Worm (Caenorhabditis elegans): Measurements from ENCODE around the gene str-1.
A peak's percentile ranks its signal among the peaks of the same experiment; 100 is the strongest.

Gene str-1

DNA sequence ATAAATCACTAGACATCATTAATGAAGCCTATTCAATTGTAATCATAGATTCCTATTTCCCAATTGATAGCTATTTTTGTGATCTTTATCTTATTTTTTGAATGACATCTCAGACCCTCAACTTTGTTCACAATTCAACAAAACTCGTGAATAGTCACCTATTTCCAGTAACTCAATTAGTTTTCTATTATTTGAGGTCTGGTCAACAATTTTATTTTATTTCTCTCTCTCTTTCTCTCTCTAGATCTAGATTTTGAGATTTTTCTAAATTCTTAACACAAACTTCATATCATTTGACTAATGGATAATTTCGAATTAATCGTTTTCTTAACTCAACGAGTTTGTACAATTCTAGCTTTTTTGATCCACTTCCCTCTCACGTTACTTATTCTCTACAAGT, at the start of gene str-1:
str-1 (plus strand) TSS at position 301 of the 400 bp plus-strand sequence.
- no peak for TF ChIP-seq ztf-23 (GFP tag; IDR thresholded peaks at IDR 0.05)
- TF ChIP-seq flt-1 (GFP tag; IDR thresholded peaks at IDR 0.05), result no peak
- no peak for TF ChIP-seq ztf-29 (GFP tag; IDR thresholded peaks at IDR 0.05)
- TF ChIP-seq cog-1 (tag; optimal IDR thresholded peaks at IDR 0.05), result no peak
- TF ChIP-seq med-1 (GFP tag; optimal IDR thresholded peaks at IDR 0.05; ENCODE audit: insufficient read depth), result no peak
- no peak for TF ChIP-seq ref-1 (GFP tag; conservative IDR thresholded peaks at IDR 0.05)
- no peak for TF ChIP-seq T22C8.4 (GFP tag; IDR thresholded peaks at IDR 0.05)
- TF ChIP-seq tab-1 (GFP tag; IDR thresholded peaks at IDR 0.05), result no peak
- TF ChIP-seq klf-2 (GFP tag; conservative IDR thresholded peaks at IDR 0.05), result no peak

- TF ChIP-seq ztf-23 (GFP tag; IDR thresholded peaks at IDR 0.05), result no peak
- no peak for TF ChIP-seq ref-1 (GFP tag; conservative IDR thresholded peaks at IDR 0.05)
Observed at ce11 chrIV:7131780-7132179, 41.8 kb upstream of the str-1 start, which contains the start of gene grsp-3. Gene grsp-3 (minus strand): TSS chrIV:7131928.

- TF ChIP-seq ztf-29 (GFP tag; IDR thresholded peaks at IDR 0.05) (no peak), ref-1 (GFP tag; conservative IDR thresholded peaks at IDR 0.05) (no peak), ztf-23 (GFP tag; IDR thresholded peaks at IDR 0.05) (no peak), flt-1 (GFP tag; IDR thresholded peaks at IDR 0.05) (no peak), klf-2 (GFP tag; conservative IDR thresholded peaks at IDR 0.05) (no peak), T22C8.4 (GFP tag; IDR thresholded peaks at IDR 0.05) (peak; percentile 42; the same call in 1 of the 2 replicates), tab-1 (GFP tag; IDR thresholded peaks at IDR 0.05) (no peak)
Observed at ce11 chrIV:7133140-7133539, 40.4 kb upstream of the str-1 start, which contains the start of gene cyn-12. Gene cyn-12 (minus strand): TSS chrIV:7133217.

DNA sequence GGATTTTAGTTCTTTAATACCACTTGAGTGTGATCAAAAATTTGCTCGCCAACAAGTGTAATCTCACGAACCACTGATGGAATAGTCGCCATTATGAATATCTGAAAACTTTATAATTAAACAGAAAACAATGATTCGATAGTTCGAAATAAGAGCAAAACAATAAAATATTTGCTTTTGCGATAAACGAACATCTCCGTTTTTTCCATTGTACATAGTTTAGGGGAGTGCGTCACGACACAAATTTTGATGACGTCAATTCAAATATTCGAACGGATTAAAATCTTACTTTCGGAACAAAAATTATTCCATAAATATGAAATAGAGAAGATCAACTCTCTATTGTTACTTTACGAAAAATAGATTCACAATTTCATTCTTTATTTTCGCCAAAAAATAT, 39.6 kb upstream of the str-1 start, which contains the start of gene mutd-1:
mutd-1 (minus strand) TSS at position 101 of the 400 bp plus-strand sequence.
- no peak for TF ChIP-seq ztf-23 (GFP tag; IDR thresholded peaks at IDR 0.05)
- no peak for TF ChIP-seq ztf-29 (GFP tag; IDR thresholded peaks at IDR 0.05)
- no peak for TF ChIP-seq med-1 (GFP tag; optimal IDR thresholded peaks at IDR 0.05; ENCODE audit: insufficient read depth)
- no peak for TF ChIP-seq ref-1 (GFP tag; conservative IDR thresholded peaks at IDR 0.05)

DNA sequence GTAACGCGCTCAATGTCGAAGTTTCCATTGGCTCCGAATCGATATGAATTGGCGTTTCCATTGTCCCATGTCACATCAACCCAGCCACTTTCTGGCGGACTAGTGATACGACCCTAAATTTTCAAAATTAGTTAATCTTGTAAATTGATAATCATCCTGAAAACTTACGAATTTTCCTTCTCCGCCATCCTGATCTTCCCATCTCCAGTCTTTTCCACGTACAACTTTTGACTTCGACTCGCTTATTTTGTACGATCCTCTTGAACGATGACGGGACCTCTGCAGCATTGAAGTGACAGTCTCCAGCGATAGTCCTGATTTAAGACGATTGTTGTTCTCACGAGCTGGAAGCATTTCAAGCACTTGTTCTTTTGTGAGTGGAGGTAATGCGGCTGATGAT, 34.4 kb upstream of the str-1 start:
- TF ChIP-seq tab-1 (GFP tag; IDR thresholded peaks at IDR 0.05), result no peak
- no peak for TF ChIP-seq ztf-23 (GFP tag; IDR thresholded peaks at IDR 0.05)
- TF ChIP-seq ref-1 (GFP tag; conservative IDR thresholded peaks at IDR 0.05), result no peak
- no peak for TF ChIP-seq T22C8.4 (GFP tag; IDR thresholded peaks at IDR 0.05)
- no peak for TF ChIP-seq klf-2 (GFP tag; conservative IDR thresholded peaks at IDR 0.05)
- no peak for TF ChIP-seq cog-1 (tag; optimal IDR thresholded peaks at IDR 0.05)
- no peak for TF ChIP-seq med-1 (GFP tag; optimal IDR thresholded peaks at IDR 0.05; ENCODE audit: insufficient read depth)
- TF ChIP-seq flt-1 (GFP tag; IDR thresholded peaks at IDR 0.05), result no peak
- no peak for TF ChIP-seq ztf-29 (GFP tag; IDR thresholded peaks at IDR 0.05)

ce11 chrIV:7144670-7145257, 28.8 kb upstream of the str-1 start, which contains the start of gene hecd-1:
Gene hecd-1 (minus strand): TSS chrIV:7144720.
- no peak for TF ChIP-seq ztf-23 (GFP tag; IDR thresholded peaks at IDR 0.05)
- no peak for TF ChIP-seq tab-1 (GFP tag; IDR thresholded peaks at IDR 0.05)
- TF ChIP-seq ref-1 (GFP tag; conservative IDR thresholded peaks at IDR 0.05), result no peak
- TF ChIP-seq ztf-29 (GFP tag; IDR thresholded peaks at IDR 0.05), result no peak
- TF ChIP-seq klf-2 (GFP tag; conservative IDR thresholded peaks at IDR 0.05), result no peak
- no peak for TF ChIP-seq flt-1 (GFP tag; IDR thresholded peaks at IDR 0.05)
- TF ChIP-seq cog-1 (tag; optimal IDR thresholded peaks at IDR 0.05), result no peak
- TF ChIP-seq T22C8.4 (GFP tag; IDR thresholded peaks at IDR 0.05), result no peak
- TF ChIP-seq med-1 (GFP tag; optimal IDR thresholded peaks at IDR 0.05; ENCODE audit: insufficient read depth), result no peak

ce11 chrIV:7147722-7148121, 25.9 kb upstream of the str-1 start:
- TF ChIP-seq klf-2 (GFP tag; conservative IDR thresholded peaks at IDR 0.05), result no peak
- no peak for TF ChIP-seq tab-1 (GFP tag; IDR thresholded peaks at IDR 0.05)
- TF ChIP-seq ztf-23 (GFP tag; IDR thresholded peaks at IDR 0.05), result no peak
- no peak for TF ChIP-seq med-1 (GFP tag; optimal IDR thresholded peaks at IDR 0.05; ENCODE audit: insufficient read depth)
- no peak for TF ChIP-seq ref-1 (GFP tag; conservative IDR thresholded peaks at IDR 0.05)
- TF ChIP-seq ztf-29 (GFP tag; IDR thresholded peaks at IDR 0.05), result no peak
- no peak for TF ChIP-seq T22C8.4 (GFP tag; IDR thresholded peaks at IDR 0.05)
- no peak for TF ChIP-seq cog-1 (tag; optimal IDR thresholded peaks at IDR 0.05)
- TF ChIP-seq flt-1 (GFP tag; IDR thresholded peaks at IDR 0.05), result no peak

DNA sequence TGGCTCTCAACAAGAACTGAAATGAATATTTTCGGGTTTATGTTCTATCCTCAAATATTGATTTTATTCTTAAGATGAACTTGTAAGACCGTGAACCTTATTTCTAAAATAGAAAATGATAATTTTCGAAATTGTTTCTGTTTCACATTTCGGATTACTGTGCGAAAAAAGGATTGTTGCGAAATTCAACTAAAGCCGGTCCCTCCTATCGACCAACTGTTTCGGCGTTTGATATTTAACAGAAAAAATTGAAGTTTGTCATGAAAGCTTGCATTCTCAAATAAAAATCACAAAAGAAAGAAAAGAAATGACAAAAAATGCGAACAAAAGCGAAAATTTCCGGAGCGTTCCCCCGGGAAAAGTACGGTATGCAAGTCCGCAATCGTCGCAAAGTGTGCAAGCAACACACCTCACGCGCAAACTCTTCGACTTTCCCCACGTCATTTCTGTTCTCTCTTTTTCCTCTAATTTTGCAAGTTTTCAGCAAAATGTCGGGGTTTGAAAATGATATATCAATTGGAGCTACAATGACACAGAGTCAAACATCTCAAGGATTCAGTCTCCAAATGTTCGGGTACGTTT, 24.5 kb upstream of the str-1 start, which contains the start of gene C34D4.4:
C34D4.4 (plus strand) TSS at position 342 of the 582 bp plus-strand sequence.
- TF ChIP-seq ztf-29 (GFP tag; IDR thresholded peaks at IDR 0.05) (no peak), ztf-23 (GFP tag; IDR thresholded peaks at IDR 0.05) (no peak), cog-1 (tag; optimal IDR thresholded peaks at IDR 0.05) (no peak), med-1 (GFP tag; optimal IDR thresholded peaks at IDR 0.05; ENCODE audit: insufficient read depth) (no peak), klf-2 (GFP tag; conservative IDR thresholded peaks at IDR 0.05) (no peak), tab-1 (GFP tag; IDR thresholded peaks at IDR 0.05) (no peak), ref-1 (GFP tag; conservative IDR thresholded peaks at IDR 0.05) (no peak), T22C8.4 (GFP tag; IDR thresholded peaks at IDR 0.05) (no peak), flt-1 (GFP tag; IDR thresholded peaks at IDR 0.05) (no peak)

ce11 chrIV:7152409-7152808, 21.2 kb upstream of the str-1 start, which contains the start of gene col-113:
Gene col-113 (minus strand): TSS chrIV:7152509.
- TF ChIP-seq med-1 (GFP tag; optimal IDR thresholded peaks at IDR 0.05; ENCODE audit: insufficient read depth), result no peak
- no peak for TF ChIP-seq T22C8.4 (GFP tag; IDR thresholded peaks at IDR 0.05)

DNA sequence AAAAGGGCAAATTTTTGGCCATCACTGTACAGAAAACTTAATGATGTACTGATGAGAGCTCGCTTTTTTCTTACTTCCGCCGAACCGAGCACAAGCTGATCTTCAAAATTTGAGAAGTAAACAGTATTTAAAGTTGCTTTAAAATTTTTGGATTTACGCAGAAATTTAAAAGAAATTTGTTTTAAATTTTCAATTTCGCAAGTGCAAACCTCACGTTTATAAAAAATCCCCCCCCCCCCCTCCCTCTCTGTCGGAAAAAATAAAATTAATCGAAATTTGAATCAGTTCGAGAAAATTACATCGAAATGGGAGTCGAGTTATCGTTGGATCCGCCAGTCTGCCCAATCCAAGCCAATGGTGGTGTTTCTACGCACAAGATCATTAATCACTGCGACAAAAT, 20.2 kb upstream of the str-1 start, which contains the start of gene C34D4.3:
C34D4.3 (plus strand) TSS at position 301 of the 400 bp plus-strand sequence.
- TF ChIP-seq med-1 (GFP tag; optimal IDR thresholded peaks at IDR 0.05; ENCODE audit: insufficient read depth), result no peak
- TF ChIP-seq klf-2 (GFP tag; conservative IDR thresholded peaks at IDR 0.05), result no peak
- no peak for TF ChIP-seq cog-1 (tag; optimal IDR thresholded peaks at IDR 0.05)
- no peak for TF ChIP-seq T22C8.4 (GFP tag; IDR thresholded peaks at IDR 0.05)
- TF ChIP-seq ztf-29 (GFP tag; IDR thresholded peaks at IDR 0.05), result no peak
- TF ChIP-seq flt-1 (GFP tag; IDR thresholded peaks at IDR 0.05), result no peak
- no peak for TF ChIP-seq ztf-23 (GFP tag; IDR thresholded peaks at IDR 0.05)
- TF ChIP-seq ref-1 (GFP tag; conservative IDR thresholded peaks at IDR 0.05), result no peak
- no peak for TF ChIP-seq tab-1 (GFP tag; IDR thresholded peaks at IDR 0.05)
